Fruit fly (Drosophila melanogaster): ENCODE data around the gene CG32432.
A peak's percentile ranks its signal among the peaks of the same experiment; 100 is the strongest.

Gene CG32432

DNA sequence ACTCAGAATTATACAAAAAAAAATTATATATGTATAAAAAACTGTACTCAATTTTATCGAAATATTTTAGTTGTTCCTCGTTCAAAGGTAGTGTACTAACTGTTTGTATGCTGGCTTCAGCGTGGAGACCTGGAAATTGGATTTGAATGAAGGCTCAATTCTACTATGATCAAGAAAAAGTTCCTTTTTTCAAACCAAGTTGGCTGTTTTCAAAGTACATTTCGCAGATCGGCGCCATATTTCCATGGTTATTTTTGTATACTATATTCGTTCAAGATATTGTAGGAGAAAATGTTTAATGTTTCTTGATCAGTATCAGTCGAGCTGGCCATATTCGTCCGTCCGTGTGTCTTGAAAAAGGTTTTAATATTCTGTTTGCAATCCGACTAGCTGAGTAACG lies 67.1 kb downstream of the CG32432 start, which contains the start of gene Mst77F:
Gene Mst77F (minus strand): TSS at position 101 of the 400 bp plus-strand sequence.
- no peak for TF ChIP-seq Abd-B (GFP tag; optimal IDR thresholded peaks at IDR 0.05)
- TF ChIP-seq brk (GFP tag; optimal IDR thresholded peaks at IDR 0.05): no peak
- no peak for TF ChIP-seq foxo (GFP tag; optimal IDR thresholded peaks at IDR 0.05)
- TF ChIP-seq Dfd (GFP tag; optimal IDR thresholded peaks at IDR 0.05): no peak
- TF ChIP-seq Dif (GFP tag; optimal IDR thresholded peaks at IDR 0.05; ENCODE audit: partially characterized antibody): no peak
- no peak for TF ChIP-seq Vsx2 (GFP tag; optimal IDR thresholded peaks at IDR 0.05; ENCODE audit: partially characterized antibody)
- TF ChIP-seq Rel (GFP tag; optimal IDR thresholded peaks at IDR 0.05): no peak
- TF ChIP-seq Rel (tag; optimal IDR thresholded peaks at IDR 0.05): no peak
- TF ChIP-seq HLH106 (tag; optimal IDR thresholded peaks at IDR 0.05): no peak
- TF ChIP-seq br (GFP tag; optimal IDR thresholded peaks at IDR 0.05): no peak
- TF ChIP-seq jim (GFP tag; optimal IDR thresholded peaks at IDR 0.05): no peak
- no peak for TF ChIP-seq sv (GFP tag; optimal IDR thresholded peaks at IDR 0.05)
- TF ChIP-seq ey (GFP tag; optimal IDR thresholded peaks at IDR 0.05): no peak
- no peak for TF ChIP-seq dmrt93B (GFP tag; optimal IDR thresholded peaks at IDR 0.05)
- no peak for TF ChIP-seq sage (GFP tag; optimal IDR thresholded peaks at IDR 0.05)
- TF ChIP-seq Sp1 (GFP tag; optimal IDR thresholded peaks at IDR 0.05): no peak
- TF ChIP-seq tai (GFP tag; optimal IDR thresholded peaks at IDR 0.05): no peak
- TF ChIP-seq woc (GFP tag; optimal IDR thresholded peaks at IDR 0.05): no peak
- no peak for TF ChIP-seq Hnf4 (GFP tag; optimal IDR thresholded peaks at IDR 0.05)

DNA sequence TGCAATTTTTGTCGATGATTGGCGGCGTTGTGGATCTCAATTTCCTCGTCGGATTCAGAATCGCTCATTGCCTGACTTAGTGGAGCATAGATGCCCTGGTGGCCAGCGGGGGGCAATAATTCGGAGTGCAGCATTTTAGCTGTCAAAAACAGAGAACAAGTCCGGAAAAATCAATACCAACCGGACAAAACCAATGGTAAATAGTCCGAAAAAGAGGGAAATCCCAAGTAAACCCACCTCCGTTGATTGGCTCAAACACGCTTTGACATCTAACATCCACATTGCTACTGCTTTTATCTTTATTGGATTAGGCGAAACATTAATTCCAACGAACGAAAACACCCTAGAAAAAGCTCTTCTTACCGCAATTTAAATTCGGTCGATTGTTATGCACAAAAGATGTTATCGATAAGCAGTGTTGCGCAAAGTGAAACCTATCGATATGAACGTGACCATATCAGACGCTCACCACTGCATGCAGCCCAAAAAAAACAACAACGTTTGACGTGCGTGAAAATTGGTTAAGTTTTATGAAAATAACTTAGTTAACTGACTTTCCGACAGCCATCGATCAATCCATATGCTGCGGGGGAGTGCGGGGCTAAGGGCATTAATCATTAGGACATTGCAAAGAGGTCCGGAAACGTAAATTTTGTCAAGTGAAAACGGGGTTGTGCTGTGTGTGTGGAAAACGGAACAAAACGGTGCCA lies 69.2 kb downstream of the CG32432 start, which contains the start of the genes CG3618 and Pka-R1:
Gene CG3618 (minus strand): TSS at position 410 of the 710 bp plus-strand sequence.
Gene Pka-R1 (plus strand): TSS at position 453 of the 710 bp plus-strand sequence.
- TF ChIP-seq GATAd (GFP tag; optimal IDR thresholded peaks at IDR 0.05): no peak
- TF ChIP-seq Hr83 (GFP tag; optimal IDR thresholded peaks at IDR 0.05; ENCODE audit: poor library complexity, severe bottlenecking): peak; percentile 14
- TF ChIP-seq psq (GFP tag; optimal IDR thresholded peaks at IDR 0.05): peak; percentile 29
- no peak for TF ChIP-seq foxo (GFP tag; optimal IDR thresholded peaks at IDR 0.05)
- no peak for TF ChIP-seq Rel (GFP tag; optimal IDR thresholded peaks at IDR 0.05)
- no peak for TF ChIP-seq Rel (tag; optimal IDR thresholded peaks at IDR 0.05)
- no peak for TF ChIP-seq Hnf4 (GFP tag; optimal IDR thresholded peaks at IDR 0.05)
- TF ChIP-seq usp (GFP tag; optimal IDR thresholded peaks at IDR 0.05): no peak
- TF ChIP-seq tai (GFP tag; optimal IDR thresholded peaks at IDR 0.05): no peak
- no peak for TF ChIP-seq Dfd (GFP tag; optimal IDR thresholded peaks at IDR 0.05)
- TF ChIP-seq pan (optimal IDR thresholded peaks at IDR 0.05): no peak
- no peak for TF ChIP-seq CG9705 (GFP tag; optimal IDR thresholded peaks at IDR 0.05)
- TF ChIP-seq rgr (GFP tag; optimal IDR thresholded peaks at IDR 0.05): peak; percentile 51
- no peak for TF ChIP-seq dmrt93B (GFP tag; optimal IDR thresholded peaks at IDR 0.05)
- TF ChIP-seq dl (GFP tag; optimal IDR thresholded peaks at IDR 0.05; ENCODE audit: insufficient read depth in 1 of 2, partially characterized antibody in 2 of 2): no peak
- TF ChIP-seq Dif (GFP tag; optimal IDR thresholded peaks at IDR 0.05; ENCODE audit: partially characterized antibody): no peak
- TF ChIP-seq N (GFP tag; optimal IDR thresholded peaks at IDR 0.05): no peak

DNA sequence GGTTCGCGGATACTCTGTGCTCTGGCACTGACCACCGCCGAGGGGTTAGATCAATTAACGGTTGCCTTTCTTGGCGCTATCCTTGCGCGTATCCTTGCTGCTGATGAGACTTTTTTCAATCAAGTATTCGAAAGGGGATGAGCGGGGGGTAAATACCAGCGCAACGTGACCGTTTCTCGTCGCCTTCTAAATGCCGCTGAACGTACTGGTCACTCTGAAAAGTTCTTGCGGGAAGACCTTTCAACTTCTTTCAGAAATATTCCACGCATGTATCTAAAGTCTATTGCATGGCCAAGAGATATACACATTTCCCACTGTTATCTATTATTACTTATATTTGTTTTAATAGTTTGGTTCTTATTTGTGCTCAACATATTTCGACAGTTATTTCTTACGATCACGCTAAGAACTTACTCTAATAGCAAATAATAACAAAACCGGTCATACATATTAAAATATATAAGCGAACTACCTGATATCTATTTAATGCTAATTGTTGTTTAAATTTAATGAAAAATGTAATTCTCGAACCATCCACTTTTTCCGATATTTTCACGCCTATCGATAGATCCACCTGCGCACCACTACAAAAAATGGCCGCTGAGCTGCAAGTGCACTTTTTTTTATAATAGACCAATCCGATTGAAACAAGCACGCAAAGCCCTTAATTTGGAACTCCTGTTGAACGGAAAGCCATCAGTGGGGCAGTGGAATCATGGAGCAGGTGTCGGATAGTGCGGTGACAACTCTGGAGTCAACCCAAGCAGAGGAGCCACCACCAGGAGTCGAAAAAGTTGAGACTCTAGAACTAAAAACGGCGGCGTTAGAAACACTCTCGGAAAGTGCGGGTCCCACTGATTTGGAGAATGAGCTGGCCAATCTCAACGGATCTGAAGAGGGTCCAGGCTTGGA lies 75.6 kb downstream of the CG32432 start, which contains the start of the genes CG3634 and HIPP1:
Gene CG3634 (minus strand): TSS at position 185 of the 912 bp plus-strand sequence.
Gene HIPP1 (plus strand): TSS at position 582 of the 912 bp plus-strand sequence.
- TF ChIP-seq Myc (optimal IDR thresholded peaks at IDR 0.05): peak; percentile 34
- TF ChIP-seq CG9705 (GFP tag; optimal IDR thresholded peaks at IDR 0.05): no peak

DNA sequence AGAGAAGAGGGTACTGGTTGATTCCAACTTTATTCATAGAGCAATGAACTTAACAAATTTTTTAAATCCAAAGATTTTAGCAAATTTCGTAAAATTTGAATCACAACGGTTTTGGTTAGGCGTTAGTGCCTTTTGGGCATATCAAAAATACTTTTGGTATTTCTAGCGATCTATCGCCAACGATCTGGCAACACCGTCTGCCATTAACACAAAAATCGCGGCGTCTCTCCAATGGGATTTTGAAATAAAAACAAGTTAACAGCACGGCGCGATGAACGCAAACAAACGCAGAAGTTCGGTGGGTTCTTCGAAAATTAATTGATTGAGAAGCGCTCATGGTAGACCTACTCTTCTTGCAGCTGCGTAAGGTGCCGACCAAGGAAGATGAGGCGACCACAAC lies 84.8 kb downstream of the CG32432 start, which contains the start of gene Spc105R:
Gene Spc105R (plus strand): TSS at position 203 of the 400 bp plus-strand sequence.
- TF ChIP-seq woc (GFP tag; optimal IDR thresholded peaks at IDR 0.05) (no peak), CG9705 (GFP tag; optimal IDR thresholded peaks at IDR 0.05) (no peak), Rel (GFP tag; optimal IDR thresholded peaks at IDR 0.05) (no peak), Rel (tag; optimal IDR thresholded peaks at IDR 0.05) (no peak), psq (GFP tag; optimal IDR thresholded peaks at IDR 0.05) (no peak), dmrt93B (GFP tag; optimal IDR thresholded peaks at IDR 0.05) (no peak), CrebA (GFP tag; optimal IDR thresholded peaks at IDR 0.05; ENCODE audit: borderline replicate concordance) (no peak), ey (GFP tag; optimal IDR thresholded peaks at IDR 0.05) (no peak)
